Fruit fly (Drosophila melanogaster): ENCODE data around the gene Naa60.

Naa60 gene

dm6 chr3L:9694169-9694866 is 32.4 kb upstream of the Naa60 start (continued):
- TF ChIP-seq CG4424 (GFP tag; optimal IDR thresholded peaks at IDR 0.05) (no peak), CG7963 (GFP tag; IDR thresholded peaks at IDR 0.05; ENCODE audit: partially characterized antibody) (no peak), ato (GFP tag; IDR thresholded peaks at IDR 0.05; ENCODE audit: partially characterized antibody) (no peak), Eip74EF (GFP tag; optimal IDR thresholded peaks at IDR 0.05) (no peak), Tbp (GFP tag; optimal IDR thresholded peaks at IDR 0.05) (no peak), gro (GFP tag; optimal IDR thresholded peaks at IDR 0.05) (no peak), Scr (GFP tag; IDR thresholded peaks at IDR 0.05; ENCODE audit: partially characterized antibody) (0 out of 2 replicates have a peak, but pooled peaks have one; percentile 33), CG4707 (GFP tag; optimal IDR thresholded peaks at IDR 0.05) (no peak), CG6689 (GFP tag; IDR thresholded peaks at IDR 0.05) (no peak), lmd (GFP tag; IDR thresholded peaks at IDR 0.05) (no peak), Six4 (GFP tag; optimal IDR thresholded peaks at IDR 0.05) (no peak), PHDP (tag; optimal IDR thresholded peaks at IDR 0.05) (no peak), Dbx (GFP tag; IDR thresholded peaks at IDR 0.05) (peak; percentile 37; the same call in 1 of the 3 replicates), chif (GFP tag; optimal IDR thresholded peaks at IDR 0.05) (no peak), stwl (tag; optimal IDR thresholded peaks at IDR 0.05) (no peak), Antp (GFP tag; optimal IDR thresholded peaks at IDR 0.05) (no peak), bsh (GFP tag; optimal IDR thresholded peaks at IDR 0.05) (no peak), Fer1 (GFP tag; optimal IDR thresholded peaks at IDR 0.05) (no peak), GATAe (GFP tag; conservative IDR thresholded peaks at IDR 0.05) (no peak), Doc3 (GFP tag; IDR thresholded peaks at IDR 0.05; ENCODE audit: partially characterized antibody) (no peak), CG8765 (GFP tag; IDR thresholded peaks at IDR 0.05) (no peak), Drgx (GFP tag; IDR thresholded peaks at IDR 0.05) (peak; percentile 37; the same call in 1 of the 2 replicates), Dref (GFP tag; IDR thresholded peaks at IDR 0.05) (peak; percentile 51), CG6854 (GFP tag; optimal IDR thresholded peaks at IDR 0.05) (no peak), Hr51 (GFP tag; optimal IDR thresholded peaks at IDR 0.05) (no peak), tin (GFP tag; optimal IDR thresholded peaks at IDR 0.05) (no peak), CG13296 (GFP tag; optimal IDR thresholded peaks at IDR 0.05) (no peak), CG2120 (GFP tag; optimal IDR thresholded peaks at IDR 0.05) (no peak), tgo (GFP tag; IDR thresholded peaks at IDR 0.05) (no peak), CG13287 (GFP tag; IDR thresholded peaks at IDR 0.05; ENCODE audit: partially characterized antibody) (peak; percentile 49; the same call in 1 of the 2 replicates), danr (GFP tag; IDR thresholded peaks at IDR 0.05) (no peak), dm (GFP tag; optimal IDR thresholded peaks at IDR 0.05) (no peak), gt (GFP tag; IDR thresholded peaks at IDR 0.05) (no peak), CG2199 (GFP tag; IDR thresholded peaks at IDR 0.05) (no peak), HmgD (GFP tag; optimal IDR thresholded peaks at IDR 0.05) (no peak), CG4360 (GFP tag; IDR thresholded peaks at IDR 0.05) (no peak), ERR (GFP tag; optimal IDR thresholded peaks at IDR 0.05) (no peak), CG2116 (GFP tag; optimal IDR thresholded peaks at IDR 0.05) (no peak), dati (GFP tag; IDR thresholded peaks at IDR 0.05) (no peak), CG8478 (optimal IDR thresholded peaks at IDR 0.05) (no peak), CG6813 (GFP tag; optimal IDR thresholded peaks at IDR 0.05) (peak; percentile 13), kni (GFP tag; optimal IDR thresholded peaks at IDR 0.05) (no peak), seq (GFP tag; IDR thresholded peaks at IDR 0.05) (peak; percentile 49; the same call in 1 of the 2 replicates), Vsx1 (GFP tag; optimal IDR thresholded peaks at IDR 0.05) (no peak), CG32532 (GFP tag; IDR thresholded peaks at IDR 0.05) (peak; percentile 57; the same call in 1 of the 2 replicates), Bteb2 (GFP tag; optimal IDR thresholded peaks at IDR 0.05) (no peak), z (GFP tag; IDR thresholded peaks at IDR 0.05) (no peak), bigmax (GFP tag; optimal IDR thresholded peaks at IDR 0.05) (peak; percentile 28), sna (GFP tag; IDR thresholded peaks at IDR 0.05; ENCODE audit: partially characterized antibody) (0 out of 2 replicates have a peak, but pooled peaks have one; percentile 30), CG11504 (tag; optimal IDR thresholded peaks at IDR 0.05) (no peak)
